Comparison of ENCODE assay signal across 1 fruit fly cellular context in the genomic region with DNA sequence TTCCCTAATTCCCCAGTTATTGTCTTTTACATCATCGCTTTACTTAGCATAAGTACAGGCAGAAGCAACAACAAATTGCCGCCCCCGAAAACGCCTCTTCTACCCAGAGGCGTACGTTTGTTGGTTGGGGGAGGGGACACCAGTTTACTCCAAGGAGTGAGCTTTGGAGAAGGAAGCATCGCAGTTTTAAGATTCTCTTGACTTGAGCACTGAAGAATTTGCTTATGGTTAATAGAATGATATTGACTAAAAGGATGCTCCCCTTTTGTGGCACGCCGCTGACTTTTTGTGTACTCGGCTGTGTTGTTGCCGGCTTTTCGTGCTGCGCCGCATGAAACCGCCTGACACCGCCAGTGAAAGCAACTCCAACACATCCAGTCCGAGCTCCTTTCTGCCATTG.
TF ChIP-seq lines count a peak whose summit lies in the region.

No protein-coding gene starts in this region.

TF ChIP-seq in whole organism, embryonic, 481 proteins besides CTCF, POLR2A, EP300 and RAD21 (continued from another document and continues in another):
- TF ChIP-seq vnd (GFP tag; IDR thresholded peaks at IDR 0.05; lab: Robert Waterston, UW; ENCODE audit: partially characterized antibody): no peak
- TF ChIP-seq Ravus (GFP tag; IDR thresholded peaks at IDR 0.05; lab: Robert Waterston, UW): no peak
- no peak for TF ChIP-seq PHDP (tag; optimal IDR thresholded peaks at IDR 0.05; lab: Kevin White, UChicago)
- no peak for TF ChIP-seq CG4360 (GFP tag; IDR thresholded peaks at IDR 0.05; lab: Robert Waterston, UW)
- TF ChIP-seq sug (tag; optimal IDR thresholded peaks at IDR 0.05; lab: Kevin White, UChicago): no peak
- TF ChIP-seq Rfx (GFP tag; IDR thresholded peaks at IDR 0.05; lab: Robert Waterston, UW): peak; percentile 77
- no peak for TF ChIP-seq MBD-R2 (GFP tag; IDR thresholded peaks at IDR 0.05; lab: Robert Waterston, UW)
- no peak for TF ChIP-seq CG2129 (GFP tag; IDR thresholded peaks at IDR 0.05; lab: Robert Waterston, UW; ENCODE audit: partially characterized antibody)
- no peak for TF ChIP-seq CG7271 (tag; optimal IDR thresholded peaks at IDR 0.05; lab: Kevin White, UChicago)
- no peak for TF ChIP-seq oc (tag; optimal IDR thresholded peaks at IDR 0.05; lab: Kevin White, UChicago)
- TF ChIP-seq twi (tag; optimal IDR thresholded peaks at IDR 0.05; lab: Kevin White, UChicago): no peak
- TF ChIP-seq insv (GFP tag; optimal IDR thresholded peaks at IDR 0.05; lab: Kevin White, UChicago): no peak
- peak; percentile 4 for TF ChIP-seq chn (GFP tag; optimal IDR thresholded peaks at IDR 0.05; lab: Kevin White, UChicago)
- TF ChIP-seq CG10959 (GFP tag; IDR thresholded peaks at IDR 0.05; lab: Robert Waterston, UW): no peak
- TF ChIP-seq Atf-2 (GFP tag; optimal IDR thresholded peaks at IDR 0.05; lab: Kevin White, UChicago): no peak
- TF ChIP-seq Blimp-1 (GFP tag; optimal IDR thresholded peaks at IDR 0.05; lab: Kevin White, UChicago): no peak
- TF ChIP-seq Six4 (GFP tag; optimal IDR thresholded peaks at IDR 0.05; lab: Kevin White, UChicago): no peak
- TF ChIP-seq CG6689 (GFP tag; IDR thresholded peaks at IDR 0.05; lab: Robert Waterston, UW): peak; percentile 43; the same call in 1 of the 2 replicates
- no peak for TF ChIP-seq Nf-YB (GFP tag; optimal IDR thresholded peaks at IDR 0.05; lab: Kevin White, UChicago)
- no peak for TF ChIP-seq CG17361 (GFP tag; IDR thresholded peaks at IDR 0.05; lab: Robert Waterston, UW)
- no peak for TF ChIP-seq CG31365 (tag; optimal IDR thresholded peaks at IDR 0.05; lab: Kevin White, UChicago)
- TF ChIP-seq CG6175 (GFP tag; IDR thresholded peaks at IDR 0.05; lab: Robert Waterston, UW): peak; percentile 20; the same call in 1 of the 3 replicates
- TF ChIP-seq lov (optimal IDR thresholded peaks at IDR 0.05; lab: Kevin White, UChicago): no peak
- TF ChIP-seq lov (GFP tag; IDR thresholded peaks at IDR 0.05; lab: Robert Waterston, UW): no peak
- TF ChIP-seq CG14014 (GFP tag; IDR thresholded peaks at IDR 0.05; lab: Robert Waterston, UW): peak; percentile 46; the same call in 1 of the 2 replicates
- TF ChIP-seq gsb-n (tag; optimal IDR thresholded peaks at IDR 0.05; lab: Kevin White, UChicago): no peak
- TF ChIP-seq CG17829 (tag; optimal IDR thresholded peaks at IDR 0.05; lab: Kevin White, UChicago): no peak
- TF ChIP-seq tll (GFP tag; optimal IDR thresholded peaks at IDR 0.05; lab: Kevin White, UChicago): no peak
- TF ChIP-seq D19A (tag; optimal IDR thresholded peaks at IDR 0.05; lab: Kevin White, UChicago): no peak
- TF ChIP-seq E2f1 (GFP tag; IDR thresholded peaks at IDR 0.05; lab: Robert Waterston, UW): no peak
- no peak for TF ChIP-seq emc (GFP tag; optimal IDR thresholded peaks at IDR 0.05; lab: Kevin White, UChicago)
- TF ChIP-seq CG11247 (GFP tag; IDR thresholded peaks at IDR 0.05; lab: Robert Waterston, UW): peak; percentile 59
- peak; percentile 3 for TF ChIP-seq Nf-YC (tag; optimal IDR thresholded peaks at IDR 0.05; lab: Kevin White, UChicago)
- TF ChIP-seq pan (optimal IDR thresholded peaks at IDR 0.05; lab: Kevin White, UChicago): no peak
- peak in 1 of 2 experiments; percentile 47 for TF ChIP-seq pan (GFP tag; optimal IDR thresholded peaks at IDR 0.05 in 1 of 2, IDR thresholded peaks at IDR 0.05 in 1 of 2)
- no peak for TF ChIP-seq Stat92E (GFP tag; optimal IDR thresholded peaks at IDR 0.05; lab: Kevin White, UChicago)
- peak; percentile 69 for TF ChIP-seq row (GFP tag; IDR thresholded peaks at IDR 0.05; lab: Robert Waterston, UW)
- TF ChIP-seq CG8290 (GFP tag; optimal IDR thresholded peaks at IDR 0.05; lab: Kevin White, UChicago): no peak
- peak in 1 of 2 experiments; percentile 59 for TF ChIP-seq CG8290 (tag; optimal IDR thresholded peaks at IDR 0.05; lab: Kevin White, UChicago)
- TF ChIP-seq CG9876 (GFP tag; optimal IDR thresholded peaks at IDR 0.05; lab: Kevin White, UChicago): no peak
- TF ChIP-seq sima (GFP tag; optimal IDR thresholded peaks at IDR 0.05; lab: Kevin White, UChicago): no peak
- peak; percentile 18 for TF ChIP-seq abd-A (tag; optimal IDR thresholded peaks at IDR 0.05; lab: Kevin White, UChicago)
- no peak for TF ChIP-seq stwl (tag; optimal IDR thresholded peaks at IDR 0.05; lab: Kevin White, UChicago)
- TF ChIP-seq CG1603 (tag; optimal IDR thresholded peaks at IDR 0.05; lab: Kevin White, UChicago): peak; percentile 40
- peak; percentile 30 for TF ChIP-seq CG10543 (GFP tag; optimal IDR thresholded peaks at IDR 0.05; lab: Kevin White, UChicago)
- TF ChIP-seq bsh (GFP tag; optimal IDR thresholded peaks at IDR 0.05; lab: Kevin White, UChicago): no peak
- TF ChIP-seq CG10565 (GFP tag; optimal IDR thresholded peaks at IDR 0.05; lab: Kevin White, UChicago): no peak
- TF ChIP-seq HLHmδ (GFP tag; optimal IDR thresholded peaks at IDR 0.05; lab: Kevin White, UChicago): no peak
- no peak for TF ChIP-seq Adf1 (GFP tag; IDR thresholded peaks at IDR 0.05; lab: Robert Waterston, UW)
- TF ChIP-seq da (GFP tag; optimal IDR thresholded peaks at IDR 0.05; lab: Kevin White, UChicago): no peak
- TF ChIP-seq Ptx1 (GFP tag; IDR thresholded peaks at IDR 0.05; lab: Robert Waterston, UW): peak; percentile 23; the same call in 1 of the 2 replicates
- TF ChIP-seq CG1529 (GFP tag; optimal IDR thresholded peaks at IDR 0.05; lab: Kevin White, UChicago): no peak
- no peak for TF ChIP-seq Elba2 (GFP tag; optimal IDR thresholded peaks at IDR 0.05; lab: Kevin White, UChicago)
- TF ChIP-seq CG2678 (tag; optimal IDR thresholded peaks at IDR 0.05; lab: Kevin White, UChicago): peak; percentile 63
- peak; percentile 17 for TF ChIP-seq CG10209 (GFP tag; optimal IDR thresholded peaks at IDR 0.05; lab: Kevin White, UChicago)
- no peak; the same call in 1 of the 2 replicates for TF ChIP-seq sob (GFP tag; IDR thresholded peaks at IDR 0.05; lab: Robert Waterston, UW)
- TF ChIP-seq lab (GFP tag; optimal IDR thresholded peaks at IDR 0.05; lab: Kevin White, UChicago): peak; percentile 74
- no peak for TF ChIP-seq CG31388 (GFP tag; optimal IDR thresholded peaks at IDR 0.05; lab: Kevin White, UChicago)
- no peak for TF ChIP-seq grn (GFP tag; optimal IDR thresholded peaks at IDR 0.05; lab: Kevin White, UChicago)
- TF ChIP-seq CG3847 (GFP tag; IDR thresholded peaks at IDR 0.05; lab: Robert Waterston, UW): peak; percentile 42; the same call in 1 of the 2 replicates
- TF ChIP-seq CG2889 (GFP tag; IDR thresholded peaks at IDR 0.05; lab: Robert Waterston, UW): no peak
- TF ChIP-seq dmrt99B (tag; optimal IDR thresholded peaks at IDR 0.05; lab: Kevin White, UChicago): peak; percentile 41
- no peak for TF ChIP-seq ERR (GFP tag; optimal IDR thresholded peaks at IDR 0.05; lab: Kevin White, UChicago)
- TF ChIP-seq onecut (GFP tag; IDR thresholded peaks at IDR 0.05; lab: Robert Waterston, UW): peak; percentile 40; the same call in 1 of the 2 replicates
- no peak for TF ChIP-seq CG1602 (GFP tag; optimal IDR thresholded peaks at IDR 0.05; lab: Kevin White, UChicago)
- TF ChIP-seq Eip74EF (GFP tag; optimal IDR thresholded peaks at IDR 0.05; lab: Kevin White, UChicago): no peak
- TF ChIP-seq toy (GFP tag; IDR thresholded peaks at IDR 0.05; lab: Robert Waterston, UW): no peak
- peak; percentile 53 for TF ChIP-seq CG15269 (tag; optimal IDR thresholded peaks at IDR 0.05; lab: Kevin White, UChicago)
- TF ChIP-seq CG11093 (GFP tag; IDR thresholded peaks at IDR 0.05; lab: Robert Waterston, UW): no peak
- TF ChIP-seq Xbp1 (GFP tag; optimal IDR thresholded peaks at IDR 0.05; lab: Kevin White, UChicago): peak; percentile 29
- TF ChIP-seq Dip3 (GFP tag; optimal IDR thresholded peaks at IDR 0.05; lab: Kevin White, UChicago): no peak
- TF ChIP-seq fd64A (GFP tag; optimal IDR thresholded peaks at IDR 0.05; lab: Kevin White, UChicago): no peak
- no peak for TF ChIP-seq inv (GFP tag; IDR thresholded peaks at IDR 0.05; lab: Robert Waterston, UW; ENCODE audit: partially characterized antibody)
- TF ChIP-seq btn (GFP tag; optimal IDR thresholded peaks at IDR 0.05; lab: Kevin White, UChicago): no peak
- no peak for TF ChIP-seq corto (GFP tag; optimal IDR thresholded peaks at IDR 0.05; lab: Kevin White, UChicago)
- no peak for TF ChIP-seq mld (GFP tag; IDR thresholded peaks at IDR 0.05; lab: Robert Waterston, UW; ENCODE audit: partially characterized antibody)
- TF ChIP-seq Dp (GFP tag; optimal IDR thresholded peaks at IDR 0.05; lab: Kevin White, UChicago): no peak
- TF ChIP-seq tna (GFP tag; IDR thresholded peaks at IDR 0.05; lab: Robert Waterston, UW; ENCODE audit: partially characterized antibody): no peak
- TF ChIP-seq Optix (GFP tag; IDR thresholded peaks at IDR 0.05; lab: Robert Waterston, UW): peak; percentile 42; the same call in 1 of the 3 replicates
- no peak for TF ChIP-seq Trl (optimal IDR thresholded peaks at IDR 0.05; lab: Kevin White, UChicago)
- peak; percentile 13 for TF ChIP-seq Trl (GFP tag; optimal IDR thresholded peaks at IDR 0.05; lab: Kevin White, UChicago)
- no peak for TF ChIP-seq CG7745 (tag; optimal IDR thresholded peaks at IDR 0.05; lab: Kevin White, UChicago)
- TF ChIP-seq tio (GFP tag; optimal IDR thresholded peaks at IDR 0.05; lab: Kevin White, UChicago): peak; percentile 1
- no peak for TF ChIP-seq CG11696 (GFP tag; IDR thresholded peaks at IDR 0.05; lab: Robert Waterston, UW)
- no peak for TF ChIP-seq sens-2 (GFP tag; IDR thresholded peaks at IDR 0.05; lab: Robert Waterston, UW)
- TF ChIP-seq sd (tag; optimal IDR thresholded peaks at IDR 0.05; lab: Kevin White, UChicago): no peak
- no peak for TF ChIP-seq Taf1 (GFP tag; IDR thresholded peaks at IDR 0.05; lab: Robert Waterston, UW)
- no peak for TF ChIP-seq MTF-1 (GFP tag; optimal IDR thresholded peaks at IDR 0.05; lab: Kevin White, UChicago; ENCODE audit: borderline replicate concordance)
- 0 out of 2 replicates have a peak, but pooled peaks have one; percentile 13 for TF ChIP-seq wor (GFP tag; IDR thresholded peaks at IDR 0.05; lab: Robert Waterston, UW)
- no peak for TF ChIP-seq CG7987 (GFP tag; optimal IDR thresholded peaks at IDR 0.05; lab: Kevin White, UChicago)
- TF ChIP-seq Sox102F (GFP tag; optimal IDR thresholded peaks at IDR 0.05; lab: Kevin White, UChicago): peak; percentile 46
- peak in 1 of 2 experiments; percentile 43 for TF ChIP-seq Hr51 (GFP tag; optimal IDR thresholded peaks at IDR 0.05; lab: Kevin White, UChicago)
- peak; percentile 48 for TF ChIP-seq CG7556 (GFP tag; optimal IDR thresholded peaks at IDR 0.05; lab: Kevin White, UChicago)
- TF ChIP-seq scrt (GFP tag; optimal IDR thresholded peaks at IDR 0.05; lab: Kevin White, UChicago): peak; percentile 44
- TF ChIP-seq al (GFP tag; IDR thresholded peaks at IDR 0.05; lab: Robert Waterston, UW): no peak
- TF ChIP-seq gcm (GFP tag; optimal IDR thresholded peaks at IDR 0.05; lab: Kevin White, UChicago): no peak
- 0 out of 2 replicates have a peak, but pooled peaks have one; percentile 29 for TF ChIP-seq H2.0 (GFP tag; IDR thresholded peaks at IDR 0.05; lab: Robert Waterston, UW)
- no peak for TF ChIP-seq CG2116 (GFP tag; optimal IDR thresholded peaks at IDR 0.05; lab: Kevin White, UChicago)
- no peak for TF ChIP-seq croc (GFP tag; conservative IDR thresholded peaks at IDR 0.05; lab: Robert Waterston, UW)
- no peak for TF ChIP-seq Hey (tag; optimal IDR thresholded peaks at IDR 0.05; lab: Kevin White, UChicago)
- no peak for TF ChIP-seq Bteb2 (GFP tag; optimal IDR thresholded peaks at IDR 0.05; lab: Kevin White, UChicago)
- peak; percentile 26; the same call in 1 of the 2 replicates for TF ChIP-seq vvl (GFP tag; IDR thresholded peaks at IDR 0.05; lab: Robert Waterston, UW)
- no peak for TF ChIP-seq ab (GFP tag; optimal IDR thresholded peaks at IDR 0.05; lab: Kevin White, UChicago)
- TF ChIP-seq CG17328 (GFP tag; IDR thresholded peaks at IDR 0.05; lab: Robert Waterston, UW): no peak
- no peak for TF ChIP-seq CG33557 (GFP tag; optimal IDR thresholded peaks at IDR 0.05; lab: Kevin White, UChicago)
- TF ChIP-seq lola (GFP tag; optimal IDR thresholded peaks at IDR 0.05; lab: Kevin White, UChicago): no peak
- peak; percentile 58; the same call in 1 of the 3 replicates for TF ChIP-seq CG11456 (GFP tag; IDR thresholded peaks at IDR 0.05; lab: Robert Waterston, UW)
- no peak for TF ChIP-seq CG3163 (GFP tag; optimal IDR thresholded peaks at IDR 0.05; lab: Kevin White, UChicago)
- TF ChIP-seq salm (tag; optimal IDR thresholded peaks at IDR 0.05; lab: Kevin White, UChicago): no peak
- TF ChIP-seq HHEX (GFP tag; optimal IDR thresholded peaks at IDR 0.05; lab: Kevin White, UChicago): peak; percentile 20
- TF ChIP-seq pum (GFP tag; optimal IDR thresholded peaks at IDR 0.05; lab: Kevin White, UChicago): no peak
- no peak for TF ChIP-seq hb (GFP tag; IDR thresholded peaks at IDR 0.05; lab: Robert Waterston, UW; ENCODE audit: partially characterized antibody)
- no peak for TF ChIP-seq luna (GFP tag; optimal IDR thresholded peaks at IDR 0.05; lab: Kevin White, UChicago)
- TF ChIP-seq fu2 (GFP tag; optimal IDR thresholded peaks at IDR 0.05; lab: Kevin White, UChicago): no peak
- no peak for TF ChIP-seq Jarid2 (GFP tag; optimal IDR thresholded peaks at IDR 0.05; lab: Kevin White, UChicago)
- TF ChIP-seq CG11504 (tag; optimal IDR thresholded peaks at IDR 0.05; lab: Kevin White, UChicago): peak; percentile 57
- no peak for TF ChIP-seq pb (GFP tag; optimal IDR thresholded peaks at IDR 0.05; lab: Kevin White, UChicago)
- peak; percentile 52 for TF ChIP-seq caup (GFP tag; optimal IDR thresholded peaks at IDR 0.05; lab: Kevin White, UChicago; ENCODE audit: severe bottlenecking)
- no peak for TF ChIP-seq gsb (GFP tag; IDR thresholded peaks at IDR 0.05; lab: Robert Waterston, UW)
- TF ChIP-seq CG7357 (GFP tag; IDR thresholded peaks at IDR 0.05; lab: Robert Waterston, UW): peak; percentile 36; the same call in 1 of the 3 replicates
- TF ChIP-seq CG9797 (GFP tag; optimal IDR thresholded peaks at IDR 0.05; lab: Kevin White, UChicago): no peak
- TF ChIP-seq her (GFP tag; optimal IDR thresholded peaks at IDR 0.05; lab: Kevin White, UChicago): peak; percentile 38
- TF ChIP-seq CG8359 (GFP tag; optimal IDR thresholded peaks at IDR 0.05; lab: Kevin White, UChicago; ENCODE audit: borderline replicate concordance): no peak
- TF ChIP-seq stc (GFP tag; IDR thresholded peaks at IDR 0.05; lab: Robert Waterston, UW): peak; percentile 42; the same call in 1 of the 2 replicates
- no peak for TF ChIP-seq CkIIα-i1 (GFP tag; IDR thresholded peaks at IDR 0.05; lab: Robert Waterston, UW)
- TF ChIP-seq CG12071 (GFP tag; optimal IDR thresholded peaks at IDR 0.05; lab: Kevin White, UChicago): peak; percentile 26
- TF ChIP-seq CG10462 (GFP tag; optimal IDR thresholded peaks at IDR 0.05; lab: Kevin White, UChicago): no peak
- no peak for TF ChIP-seq pfk (GFP tag; optimal IDR thresholded peaks at IDR 0.05; lab: Kevin White, UChicago)
- no peak for TF ChIP-seq psq (GFP tag; optimal IDR thresholded peaks at IDR 0.05; lab: Kevin White, UChicago)
